Fruit fly (Drosophila melanogaster): Measurements from ENCODE around the gene Ucp4C.

Gene Ucp4C

DNA sequence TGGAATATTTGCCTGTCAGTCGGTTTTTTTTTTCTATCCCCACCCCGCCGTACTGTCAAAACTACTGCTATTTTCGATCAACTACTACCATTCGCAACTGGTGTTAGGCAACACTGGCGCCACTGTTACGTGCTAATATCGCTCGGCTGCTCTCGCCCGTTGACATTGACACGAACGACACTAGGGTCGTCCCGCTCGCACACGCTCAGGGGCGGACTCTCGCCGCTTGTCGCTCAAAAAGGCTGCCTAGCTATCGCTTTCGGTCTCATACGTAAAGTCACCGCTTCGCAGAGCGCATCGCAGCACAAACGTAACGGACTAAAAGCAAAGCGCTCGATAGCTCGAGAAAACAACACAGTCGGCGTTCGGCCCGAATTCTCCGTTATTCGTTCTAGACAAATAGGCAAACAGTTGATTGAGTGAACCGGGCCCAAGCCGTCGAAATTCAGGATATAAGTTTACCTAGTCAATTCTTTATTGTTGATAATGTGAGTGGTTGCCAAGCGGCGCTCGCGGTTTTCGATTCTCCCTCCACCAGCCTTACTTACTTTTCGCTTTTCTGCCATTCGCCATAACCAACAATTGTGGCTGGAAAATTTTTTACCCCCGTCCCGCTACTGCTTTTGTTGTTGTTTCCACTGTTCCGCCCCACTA, 14.1 kb downstream of the Ucp4C start (continued):
- peak; percentile 15 for TF ChIP-seq CG17912 (GFP tag; optimal IDR thresholded peaks at IDR 0.05)
- TF ChIP-seq stwl (tag; optimal IDR thresholded peaks at IDR 0.05) = peak; percentile 51
- TF ChIP-seq CG33557 (GFP tag; optimal IDR thresholded peaks at IDR 0.05) = peak; percentile 38
- peak; percentile 55 for TF ChIP-seq bigmax (GFP tag; optimal IDR thresholded peaks at IDR 0.05)
- no peak for TF ChIP-seq CG16779 (GFP tag; IDR thresholded peaks at IDR 0.05)
- TF ChIP-seq sens (GFP tag) = peak; percentile 60
- TF ChIP-seq CG11696 (GFP tag; IDR thresholded peaks at IDR 0.05) = no peak
- TF ChIP-seq ham (GFP tag; IDR thresholded peaks at IDR 0.05) = no peak
- TF ChIP-seq odd (GFP tag; optimal IDR thresholded peaks at IDR 0.05) = peak; percentile 34
- no peak for TF ChIP-seq btn (GFP tag; optimal IDR thresholded peaks at IDR 0.05)
- peak; percentile 30 for TF ChIP-seq NfI (GFP tag; optimal IDR thresholded peaks at IDR 0.05)
- TF ChIP-seq seq (GFP tag; IDR thresholded peaks at IDR 0.05) = no peak
- no peak for TF ChIP-seq CG9932 (GFP tag; IDR thresholded peaks at IDR 0.05)
- no peak for TF ChIP-seq dimm (GFP tag; IDR thresholded peaks at IDR 0.05)
- no peak for TF ChIP-seq ind (GFP tag; optimal IDR thresholded peaks at IDR 0.05)
- no peak for TF ChIP-seq en (GFP tag; optimal IDR thresholded peaks at IDR 0.05)
- no peak for TF ChIP-seq az2 (GFP tag; optimal IDR thresholded peaks at IDR 0.05)
- no peak for TF ChIP-seq D19A (tag; optimal IDR thresholded peaks at IDR 0.05)
- no peak for TF ChIP-seq CG8359 (GFP tag; optimal IDR thresholded peaks at IDR 0.05; ENCODE audit: borderline replicate concordance)
- no peak for TF ChIP-seq Ada2b (GFP tag; IDR thresholded peaks at IDR 0.05)
- TF ChIP-seq slp2 (GFP tag; optimal IDR thresholded peaks at IDR 0.05) = no peak
- peak in 1 of 2 experiments; percentile 91 for TF ChIP-seq Hr78 (GFP tag; optimal IDR thresholded peaks at IDR 0.05)
- TF ChIP-seq gcm2 (GFP tag; optimal IDR thresholded peaks at IDR 0.05) = no peak
- no peak for TF ChIP-seq CG4854 (GFP tag; optimal IDR thresholded peaks at IDR 0.05)
- TF ChIP-seq CG3065 (GFP tag; optimal IDR thresholded peaks at IDR 0.05) = no peak
- TF ChIP-seq MBD-R2 (GFP tag; IDR thresholded peaks at IDR 0.05) = no peak
- no peak for TF ChIP-seq CG32767 (GFP tag; IDR thresholded peaks at IDR 0.05)
- peak; percentile 44 for TF ChIP-seq scrt (GFP tag; optimal IDR thresholded peaks at IDR 0.05)
- TF ChIP-seq tin (GFP tag; optimal IDR thresholded peaks at IDR 0.05) = peak; percentile 32
- no peak for TF ChIP-seq shn (GFP tag; optimal IDR thresholded peaks at IDR 0.05)
- TF ChIP-seq CG17612 (GFP tag; IDR thresholded peaks at IDR 0.05) = no peak
- TF ChIP-seq Atf-2 (GFP tag; optimal IDR thresholded peaks at IDR 0.05) = no peak
- no peak for TF ChIP-seq Blimp-1 (GFP tag; optimal IDR thresholded peaks at IDR 0.05)
- TF ChIP-seq CG10267 (tag; optimal IDR thresholded peaks at IDR 0.05) = peak; percentile 88
- no peak for TF ChIP-seq CG31388 (GFP tag; optimal IDR thresholded peaks at IDR 0.05)
- no peak for TF ChIP-seq Rx (GFP tag; IDR thresholded peaks at IDR 0.05)
- peak; percentile 99 for TF ChIP-seq ftz-f1 (GFP tag; optimal IDR thresholded peaks at IDR 0.05)
- peak; percentile 38 for TF ChIP-seq CG15269 (tag; optimal IDR thresholded peaks at IDR 0.05)
- TF ChIP-seq CG32532 (GFP tag; IDR thresholded peaks at IDR 0.05) = no peak
- peak; percentile 53 for TF ChIP-seq ERR (GFP tag; optimal IDR thresholded peaks at IDR 0.05)
- peak; percentile 75 for TF ChIP-seq sug (tag; optimal IDR thresholded peaks at IDR 0.05)
- peak; percentile 91 for TF ChIP-seq CG3995 (GFP tag; optimal IDR thresholded peaks at IDR 0.05)
- no peak for TF ChIP-seq dm (GFP tag; optimal IDR thresholded peaks at IDR 0.05)
- TF ChIP-seq dan (GFP tag; IDR thresholded peaks at IDR 0.05) = no peak
- TF ChIP-seq sr (GFP tag; IDR thresholded peaks at IDR 0.05) = no peak
- no peak for TF ChIP-seq sim (GFP tag; IDR thresholded peaks at IDR 0.05)
- TF ChIP-seq CG12391 (tag; optimal IDR thresholded peaks at IDR 0.05) = peak; percentile 27
- TF ChIP-seq Mes4 (GFP tag; optimal IDR thresholded peaks at IDR 0.05) = peak; percentile 23
- peak; percentile 42 for TF ChIP-seq grau (tag; optimal IDR thresholded peaks at IDR 0.05)
- no peak for TF ChIP-seq bbx (GFP tag; IDR thresholded peaks at IDR 0.05; ENCODE audit: partially characterized antibody)
- TF ChIP-seq CG18599 (GFP tag; optimal IDR thresholded peaks at IDR 0.05) = peak; percentile 51
